Worm (Caenorhabditis elegans): ENCODE data around the gene F16B12.7.
A peak's percentile ranks its signal among the peaks of the same experiment; 100 is the strongest.

Gene F16B12.7

DNA sequence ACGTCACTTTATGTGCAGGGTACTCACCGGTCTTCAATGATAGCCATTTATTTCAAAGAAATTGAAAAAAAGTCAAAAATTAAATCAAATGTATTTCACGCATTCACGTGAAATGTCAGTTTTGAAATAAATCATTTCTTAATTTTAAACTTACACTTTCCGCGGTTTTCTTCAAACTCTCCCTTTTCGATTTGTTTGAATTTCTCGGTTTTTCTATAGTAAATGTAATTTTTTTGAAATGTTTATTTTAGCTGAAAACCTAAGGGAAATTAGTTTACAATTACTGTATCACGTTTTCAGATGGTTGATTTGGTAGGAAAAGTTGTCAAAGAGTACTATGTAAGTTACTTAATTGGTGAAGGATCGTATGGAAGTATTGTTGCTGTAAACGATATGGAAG, at the start of gene F16B12.7:
Gene F16B12.7 (plus strand): TSS at position 301 of the 400 bp plus-strand sequence.
- no peak for TF ChIP-seq nhr-77 (tag; optimal IDR thresholded peaks at IDR 0.05)
- TF ChIP-seq efl-1 (optimal IDR thresholded peaks at IDR 0.05): no peak
- peak in 1 of 2 experiments; percentile 12 for TF ChIP-seq efl-1 (GFP tag; optimal IDR thresholded peaks at IDR 0.05 in 1 of 2)

DNA sequence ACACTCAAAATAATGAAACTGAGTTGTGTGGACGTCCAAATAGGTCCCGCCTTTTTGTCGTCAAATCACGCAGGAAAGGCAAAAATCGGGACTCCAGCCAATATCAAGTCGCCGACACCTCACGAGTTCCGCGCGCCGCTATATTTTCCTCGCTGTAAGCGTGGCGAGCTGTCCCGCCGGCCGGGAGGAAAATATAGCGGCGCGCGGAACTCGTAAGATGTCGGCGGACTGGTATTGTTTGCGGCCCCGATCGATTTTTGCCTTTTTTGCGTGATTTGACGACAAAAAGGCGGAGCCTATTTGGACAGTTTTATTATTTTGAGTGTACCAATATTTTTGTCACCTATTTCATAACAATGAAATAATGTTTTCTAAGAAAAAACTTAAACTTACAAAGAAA, 45.6 kb upstream of the F16B12.7 start:
- no peak for TF ChIP-seq efl-1 (optimal IDR thresholded peaks at IDR 0.05)
- peak in 1 of 2 experiments; percentile 60 for TF ChIP-seq efl-1 (GFP tag; optimal IDR thresholded peaks at IDR 0.05 in 1 of 2)
- no peak for TF ChIP-seq zip-4 (GFP tag; optimal IDR thresholded peaks at IDR 0.05)

DNA sequence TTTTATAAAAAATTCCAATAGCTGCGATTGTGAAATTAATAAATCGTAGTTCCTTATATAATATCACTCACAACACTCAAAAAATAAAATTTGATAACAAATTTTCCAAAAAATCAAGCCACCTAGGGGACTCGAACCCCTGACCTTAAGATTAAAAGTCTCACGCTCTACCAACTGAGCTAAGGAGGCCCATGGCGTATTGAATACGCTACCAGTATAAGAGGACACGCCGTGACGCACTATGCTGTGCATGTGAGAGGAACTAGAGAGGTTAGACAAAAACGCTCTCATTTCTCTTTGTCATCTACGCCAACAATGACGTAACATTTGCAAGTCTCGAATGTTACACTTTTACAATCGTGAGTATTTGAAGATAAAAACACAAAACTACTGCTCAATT, 44.5 kb upstream of the F16B12.7 start:
- no peak for TF ChIP-seq ces-1 (GFP tag; optimal IDR thresholded peaks at IDR 0.05)
- peak; percentile 88 for TF ChIP-seq xbp-1 (tag; optimal IDR thresholded peaks at IDR 0.05)
- peak; percentile 87 for TF ChIP-seq fos-1 (tag; optimal IDR thresholded peaks at IDR 0.05)
- TF ChIP-seq skn-1 (tag; optimal IDR thresholded peaks at IDR 0.05): peak; percentile 62
- TF ChIP-seq nhr-20 (tag; optimal IDR thresholded peaks at IDR 0.05): peak; percentile 90
- TF ChIP-seq fkh-8 (tag; optimal IDR thresholded peaks at IDR 0.05): peak; percentile 82
- TF ChIP-seq lin-13 (GFP tag; optimal IDR thresholded peaks at IDR 0.05): peak; percentile 76
- TF ChIP-seq nhr-11 (tag; optimal IDR thresholded peaks at IDR 0.05): peak; percentile 44
- TF ChIP-seq snu-23 (GFP tag; optimal IDR thresholded peaks at IDR 0.05): peak; percentile 96
- no peak for TF ChIP-seq nhr-28 (tag; optimal IDR thresholded peaks at IDR 0.05)
- TF ChIP-seq sox-4 (tag; optimal IDR thresholded peaks at IDR 0.05): peak; percentile 28
- TF ChIP-seq lin-39 (tag; optimal IDR thresholded peaks at IDR 0.05): peak; percentile 50
- peak; percentile 91 for TF ChIP-seq C16A3.4 (tag; optimal IDR thresholded peaks at IDR 0.05)
- TF ChIP-seq alr-1 (tag; optimal IDR thresholded peaks at IDR 0.05; ENCODE audit: borderline replicate concordance): no peak
- TF ChIP-seq snpc-4 (tag; optimal IDR thresholded peaks at IDR 0.05): peak; percentile 87
- peak; percentile 82 for TF ChIP-seq aly-2 (tag; optimal IDR thresholded peaks at IDR 0.05)
- TF ChIP-seq F16B12.6 (tag; optimal IDR thresholded peaks at IDR 0.05): peak; percentile 4
- peak; percentile 83 for TF ChIP-seq ceh-8 (GFP tag; optimal IDR thresholded peaks at IDR 0.05)
- no peak for TF ChIP-seq tlp-1 (tag; optimal IDR thresholded peaks at IDR 0.05)
- peak; percentile 93 for TF ChIP-seq unc-130 (tag; optimal IDR thresholded peaks at IDR 0.05)
- peak; percentile 35 for TF ChIP-seq vab-15 (tag; optimal IDR thresholded peaks at IDR 0.05)
- peak; percentile 42 for TF ChIP-seq nhr-237 (tag; optimal IDR thresholded peaks at IDR 0.05)
- no peak for TF ChIP-seq fkh-4 (tag; optimal IDR thresholded peaks at IDR 0.05; ENCODE audit: borderline replicate concordance)
- TF ChIP-seq nhr-47 (tag; optimal IDR thresholded peaks at IDR 0.05): peak; percentile 90
- peak; percentile 75 for TF ChIP-seq sup-37 (GFP tag; optimal IDR thresholded peaks at IDR 0.05)
- TF ChIP-seq aha-1 (tag; optimal IDR thresholded peaks at IDR 0.05): peak; percentile 9
- TF ChIP-seq lin-35 (GFP tag; optimal IDR thresholded peaks at IDR 0.05): peak; percentile 64 to 83
- TF ChIP-seq ceh-63 (GFP tag; optimal IDR thresholded peaks at IDR 0.05): no peak
- no peak for TF ChIP-seq nhr-76 (tag; optimal IDR thresholded peaks at IDR 0.05)
- peak; percentile 62 to 83 (median 81) for TF ChIP-seq ceh-82 (tag; optimal IDR thresholded peaks at IDR 0.05)
- TF ChIP-seq Y116A8C.19 (tag; optimal IDR thresholded peaks at IDR 0.05; ENCODE audit: borderline replicate concordance): no peak
- TF ChIP-seq mdl-1 (tag; optimal IDR thresholded peaks at IDR 0.05): peak in 1 of 2 experiments; percentile 90
- peak; percentile 82 for TF ChIP-seq ztf-4 (tag; optimal IDR thresholded peaks at IDR 0.05)
- no peak for TF ChIP-seq unc-62 (GFP tag; optimal IDR thresholded peaks at IDR 0.05)
- TF ChIP-seq egl-13 (tag; optimal IDR thresholded peaks at IDR 0.05): peak; percentile 81
- TF ChIP-seq zag-1 (tag; optimal IDR thresholded peaks at IDR 0.05): peak; percentile 64
- TF ChIP-seq swsn-7 (tag; optimal IDR thresholded peaks at IDR 0.05): peak; percentile 91
- TF ChIP-seq grh-1 (GFP tag; IDR thresholded peaks at IDR 0.05): peak; percentile 42; the same call in 1 of the 2 replicates
- peak; percentile 76 for TF ChIP-seq elt-2 (tag; optimal IDR thresholded peaks at IDR 0.05)
- peak; percentile 83 for TF ChIP-seq lir-3 (tag; optimal IDR thresholded peaks at IDR 0.05; ENCODE audit: poor library complexity)
- no peak for TF ChIP-seq ceh-90 (tag; optimal IDR thresholded peaks at IDR 0.05)
- TF ChIP-seq lin-15B (tag; optimal IDR thresholded peaks at IDR 0.05): no peak
- TF ChIP-seq elt-3 (tag; optimal IDR thresholded peaks at IDR 0.05): peak in 2 of 6 experiments; percentile 36 to 60
- peak; percentile 78 for TF ChIP-seq nhr-85 (tag)
- TF ChIP-seq unc-30 (tag; optimal IDR thresholded peaks at IDR 0.05): no peak
- peak; percentile 66 for TF ChIP-seq pax-3 (tag; optimal IDR thresholded peaks at IDR 0.05)

Measured in whole organism, L1 larva.